Fruit fly (Drosophila melanogaster) S2 (cell line): ENCODE results near the gene sowi.
A peak's percentile ranks its signal among the peaks of the same experiment; 100 is the strongest.

Experiments
- CG8478 ChIP-seq: fragments of >200 bp; optimal IDR thresholded peaks from 2 replicates; lab custom pipeline; 2018
- CTCF ChIP-seq, 2 experiments: fragments of >200 bp; optimal IDR thresholded peaks; 2 replicates each; lab custom pipeline; 2018

The sowi gene

dm6 chr3R:6627800-6628199, at the start of gene sowi:
Gene sowi, minus strand, starts transcription at chr3R:6627900.
- TF ChIP-seq CG8478 (lab: Kevin White, UChicago) (no peak), CTCF (optimal IDR thresholded peaks at IDR 0.05; lab: Kevin White, UChicago) (no peak)

DNA sequence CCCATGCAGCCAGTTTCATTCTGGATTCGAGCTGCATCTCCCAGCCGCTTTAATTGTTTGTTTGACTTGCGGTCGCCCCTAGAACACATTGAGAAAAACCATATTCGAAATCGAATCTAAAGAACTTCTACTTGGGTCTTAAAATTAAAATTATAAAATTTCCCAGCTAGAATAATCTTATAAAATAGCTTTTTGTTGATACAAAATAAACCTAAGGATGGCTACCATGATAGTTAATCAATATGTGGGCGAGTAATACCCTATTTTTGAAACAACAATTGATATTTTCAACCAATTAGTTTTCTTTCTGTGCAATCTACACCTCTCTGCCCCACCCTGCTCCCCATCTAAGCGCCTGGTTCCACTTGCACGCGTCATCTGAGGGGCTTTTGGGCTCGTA, 46.8 kb upstream of the sowi start:
- TF ChIP-seq CTCF (optimal IDR thresholded peaks at IDR 0.05; lab: Kevin White, UChicago) (no peak), CG8478 (lab: Kevin White, UChicago) (no peak)

DNA sequence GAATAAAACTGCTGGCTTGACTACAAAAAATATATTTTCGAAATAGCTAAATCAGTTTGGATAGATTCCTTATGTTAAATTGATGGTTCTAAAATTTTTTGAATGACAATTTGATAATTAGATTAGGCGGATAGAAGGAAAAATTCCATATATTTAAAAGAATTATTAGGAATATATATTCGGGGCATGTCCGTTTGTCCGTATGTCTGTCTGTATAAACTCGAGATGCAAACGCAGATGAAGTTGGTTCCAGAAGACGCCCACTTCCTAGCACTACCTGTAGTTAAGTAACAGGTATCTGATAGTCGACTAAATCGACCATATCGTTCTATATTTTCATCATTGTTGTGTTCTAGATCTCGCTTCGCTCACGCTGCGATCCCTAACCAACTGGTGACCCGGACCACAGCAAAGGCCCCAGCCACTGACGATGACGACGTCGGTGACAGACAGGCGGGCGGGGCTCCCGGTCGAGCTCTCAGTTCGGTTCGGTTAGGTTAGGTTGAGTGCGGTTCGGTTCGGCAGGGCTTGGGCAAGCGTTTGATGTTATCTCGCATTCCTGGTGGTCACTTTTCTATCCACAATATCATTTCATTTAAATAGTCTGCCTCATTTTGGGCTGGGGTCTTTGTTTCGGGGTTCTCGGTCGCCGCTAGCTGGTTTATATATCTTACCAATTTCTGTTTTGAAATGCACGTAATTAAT, 44.8 kb upstream of the sowi start:
- TF ChIP-seq CTCF (optimal IDR thresholded peaks at IDR 0.05; lab: Kevin White, UChicago) (no peak), CG8478 (lab: Kevin White, UChicago) (no peak)

- TF ChIP-seq CG8478 (lab: Kevin White, UChicago) = no peak
Measured at dm6 chr3R:6668234-6668633, 40.5 kb upstream of the sowi start.

DNA sequence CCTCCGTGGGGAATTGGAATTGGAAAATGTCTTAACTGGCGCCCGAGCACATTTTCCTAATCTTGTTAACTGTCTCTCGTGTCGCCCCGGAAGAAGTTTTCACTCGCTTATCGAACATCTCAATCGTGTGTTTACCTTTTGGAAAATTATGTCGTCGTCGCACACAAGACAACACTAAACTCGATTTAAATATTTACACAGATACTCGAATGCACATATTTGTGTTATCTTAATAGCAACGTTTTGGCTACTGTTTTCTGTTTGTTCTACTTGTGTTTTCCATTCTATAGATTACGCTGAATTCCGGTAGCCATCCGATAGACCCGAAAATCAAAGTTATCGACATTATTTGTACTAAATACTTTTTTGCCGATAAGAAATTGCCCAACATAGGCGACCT, 39.5 kb upstream of the sowi start:
- TF ChIP-seq CG8478 (lab: Kevin White, UChicago) (no peak), CTCF (optimal IDR thresholded peaks at IDR 0.05; lab: Kevin White, UChicago) (no peak)

DNA sequence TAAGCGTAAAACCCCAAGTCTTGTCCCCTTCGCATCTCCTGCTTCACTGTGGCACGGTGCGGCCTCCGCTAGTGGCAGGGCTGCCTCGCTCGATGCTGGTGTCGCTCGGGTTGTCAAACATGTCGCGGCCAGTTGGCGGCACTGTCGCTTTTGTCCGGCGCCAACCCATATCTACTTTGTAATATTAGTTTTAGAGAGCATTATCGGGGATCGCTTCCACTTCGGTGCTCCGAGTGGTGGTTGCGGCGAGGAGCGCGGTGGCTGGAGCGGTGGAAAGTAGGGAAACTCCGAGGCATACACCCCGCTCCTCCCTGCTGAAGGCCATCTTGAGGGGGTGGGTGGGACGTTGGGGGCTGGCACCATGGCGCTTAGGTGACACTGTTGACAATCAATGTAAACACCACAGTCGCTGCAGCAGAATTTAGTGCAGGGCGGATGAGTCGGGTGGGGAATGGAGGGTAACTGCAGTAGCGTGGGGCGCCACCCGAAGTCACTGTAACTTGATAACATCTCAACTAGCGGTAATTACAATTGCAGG, 37.5 kb upstream of the sowi start:
- TF ChIP-seq CTCF (optimal IDR thresholded peaks at IDR 0.05; lab: Kevin White, UChicago) (no peak), CG8478 (lab: Kevin White, UChicago) (no peak)

- TF ChIP-seq CTCF (optimal IDR thresholded peaks at IDR 0.05; lab: Kevin White, UChicago) = no peak
- no peak for TF ChIP-seq CG8478 (lab: Kevin White, UChicago)
Measured at dm6 chr3R:6664371-6665116, 36.8 kb upstream of the sowi start.

DNA sequence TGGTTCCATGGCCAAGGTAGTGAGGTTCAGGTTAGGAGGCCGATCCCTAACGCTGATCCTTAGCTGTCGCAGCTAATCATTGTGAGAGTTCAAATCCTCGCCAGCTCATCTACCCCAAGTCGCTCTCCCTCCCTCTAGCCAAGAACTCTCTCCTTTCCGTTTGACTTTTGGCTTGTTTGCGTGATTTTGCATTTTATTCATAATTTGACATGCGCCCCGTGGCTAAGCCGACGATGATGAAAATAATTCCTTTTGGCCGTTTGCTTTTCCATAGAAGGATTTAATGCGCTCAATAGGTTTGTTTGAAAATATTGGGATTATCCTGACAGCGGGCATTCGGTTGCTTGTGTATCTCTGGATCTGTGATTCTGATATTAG, 35.6 kb upstream of the sowi start:
- no peak for TF ChIP-seq CG8478 (lab: Kevin White, UChicago)
- TF ChIP-seq CTCF (optimal IDR thresholded peaks at IDR 0.05; lab: Kevin White, UChicago) = no peak

- TF ChIP-seq CG8478 (lab: Kevin White, UChicago) = no peak
- TF ChIP-seq CTCF (optimal IDR thresholded peaks at IDR 0.05; lab: Kevin White, UChicago) = no peak
Measured at dm6 chr3R:6662613-6663288, 35.1 kb upstream of the sowi start.

DNA sequence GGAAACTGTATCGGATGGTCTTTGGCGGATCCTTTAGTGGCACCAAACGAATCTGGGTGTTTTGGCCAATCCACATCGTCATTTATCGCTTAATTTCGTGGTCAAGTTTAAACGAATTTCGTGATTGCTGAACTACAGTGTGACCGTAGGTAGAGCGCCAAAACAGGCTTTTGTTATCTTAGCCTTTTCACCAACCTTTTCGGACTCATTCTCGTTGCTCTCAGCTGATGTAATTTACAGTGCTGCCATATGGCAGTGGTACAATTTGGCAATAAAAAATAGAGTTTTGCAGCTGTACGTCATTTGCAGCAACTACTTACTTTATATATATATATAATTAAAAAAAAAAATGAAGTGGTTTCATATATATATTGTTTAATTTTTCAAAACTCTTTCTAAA, 32.2 kb upstream of the sowi start, which contains the start of gene agt:
Gene agt (minus strand): TSS at position 160 of the 400 bp plus-strand sequence.
- peak; percentile 70 to 74 for TF ChIP-seq CTCF (optimal IDR thresholded peaks at IDR 0.05; lab: Kevin White, UChicago)
- no peak for TF ChIP-seq CG8478 (lab: Kevin White, UChicago)

dm6 chr3R:6657278-6658246, 29.9 kb upstream of the sowi start, which contains the start of the genes CG1307 and twr:
Gene CG1307, minus strand, starts transcription at chr3R:6657442.
Gene twr, plus strand, starts transcription at chr3R:6657882.
- peak; percentile 6 to 56 for TF ChIP-seq CTCF (optimal IDR thresholded peaks at IDR 0.05; lab: Kevin White, UChicago)
- no peak for TF ChIP-seq CG8478 (lab: Kevin White, UChicago)

dm6 chr3R:6646740-6647139, 19.0 kb upstream of the sowi start, which contains the start of gene Taf1:
Gene Taf1, plus strand, starts transcription at chr3R:6646889.
- TF ChIP-seq CTCF (optimal IDR thresholded peaks at IDR 0.05; lab: Kevin White, UChicago) (peak; percentile 57 to 69), CG8478 (lab: Kevin White, UChicago) (no peak)

DNA sequence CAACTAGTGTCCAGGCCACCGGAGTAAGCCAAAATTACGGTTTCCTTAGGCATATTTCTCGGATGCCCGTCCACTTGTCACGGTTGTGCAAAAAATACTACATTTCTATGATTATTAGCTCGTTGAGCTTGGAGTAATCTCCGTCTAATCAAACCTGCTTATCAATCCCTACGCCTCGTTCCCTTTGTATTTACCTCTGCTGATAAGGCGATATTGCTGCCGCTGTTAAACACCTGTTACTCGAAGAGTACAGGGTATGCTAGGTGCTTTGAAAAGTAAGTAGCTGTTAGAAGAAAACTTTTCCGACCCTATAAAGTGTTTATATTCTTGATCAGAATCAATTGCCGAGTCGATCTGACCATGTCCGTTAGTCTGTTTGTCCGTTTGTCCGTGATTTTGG, 16.6 kb upstream of the sowi start, which contains the start of gene Ass:
Gene Ass (minus strand): TSS at position 101 of the 400 bp plus-strand sequence.
- TF ChIP-seq CTCF (optimal IDR thresholded peaks at IDR 0.05; lab: Kevin White, UChicago) (no peak), CG8478 (lab: Kevin White, UChicago) (no peak)
